Worm (Caenorhabditis elegans): ENCODE data around the gene cri-2.

Gene cri-2

ce11 chrV:8177349-8177748 lies 24.3 kb upstream of the cri-2 start, which contains the start of gene F20D6.9:
TSS of gene F20D6.9 (minus strand) at chrV:8177449.
- TF ChIP-seq ahr-1 (tag; optimal IDR thresholded peaks at IDR 0.05): no peak
- TF ChIP-seq ama-1 (optimal IDR thresholded peaks at IDR 0.05): no peak
- no peak for TF ChIP-seq nfya-1 (tag; optimal IDR thresholded peaks at IDR 0.05)
- no peak for TF ChIP-seq pat-9 (tag; optimal IDR thresholded peaks at IDR 0.05)
- no peak for TF ChIP-seq pax-1 (tag; optimal IDR thresholded peaks at IDR 0.05)
- TF ChIP-seq ceh-30 (tag; optimal IDR thresholded peaks at IDR 0.05): no peak
- no peak for TF ChIP-seq C08G9.2 (tag; optimal IDR thresholded peaks at IDR 0.05)
- TF ChIP-seq ceh-6 (GFP tag; optimal IDR thresholded peaks at IDR 0.05): no peak
- TF ChIP-seq tbx-2 (tag; optimal IDR thresholded peaks at IDR 0.05): no peak
- no peak for TF ChIP-seq unc-42 (tag; optimal IDR thresholded peaks at IDR 0.05)
- no peak for TF ChIP-seq madf-2 (tag; optimal IDR thresholded peaks at IDR 0.05)
- no peak for TF ChIP-seq ztf-16 (tag; optimal IDR thresholded peaks at IDR 0.05)
- TF ChIP-seq zip-5 (tag; optimal IDR thresholded peaks at IDR 0.05): no peak
- TF ChIP-seq ceh-14 (tag; optimal IDR thresholded peaks at IDR 0.05): no peak

ce11 chrV:8178279-8178678 lies 23.3 kb upstream of the cri-2 start:
- no peak for TF ChIP-seq C08G9.2 (tag; optimal IDR thresholded peaks at IDR 0.05)
- TF ChIP-seq sox-2 (GFP tag; IDR thresholded peaks at IDR 0.05): no peak
- no peak for TF ChIP-seq ztf-16 (tag; optimal IDR thresholded peaks at IDR 0.05)
- TF ChIP-seq fkh-10 (GFP tag; optimal IDR thresholded peaks at IDR 0.05): no peak
- TF ChIP-seq ceh-34 (tag; optimal IDR thresholded peaks at IDR 0.05): no peak
- no peak for TF ChIP-seq pat-9 (tag; optimal IDR thresholded peaks at IDR 0.05)
- no peak for TF ChIP-seq npax-4 (tag; optimal IDR thresholded peaks at IDR 0.05)
- no peak for TF ChIP-seq fkh-6 (tag; optimal IDR thresholded peaks at IDR 0.05)
- no peak for TF ChIP-seq nhr-232 (tag; optimal IDR thresholded peaks at IDR 0.05)
- TF ChIP-seq eyg-1 (tag; optimal IDR thresholded peaks at IDR 0.05): no peak
- TF ChIP-seq ahr-1 (tag; optimal IDR thresholded peaks at IDR 0.05): no peak

- TF ChIP-seq ceh-6 (GFP tag; optimal IDR thresholded peaks at IDR 0.05) (no peak), ama-1 (optimal IDR thresholded peaks at IDR 0.05) (no peak), tbx-2 (tag; optimal IDR thresholded peaks at IDR 0.05) (no peak), elt-2 (tag; optimal IDR thresholded peaks at IDR 0.05) (no peak), C38D4.7 (GFP tag; optimal IDR thresholded peaks at IDR 0.05) (no peak), sdc-2 (tag; optimal IDR thresholded peaks at IDR 0.05) (no peak), syd-9 (tag; optimal IDR thresholded peaks at IDR 0.05) (no peak), ceh-18 (tag; optimal IDR thresholded peaks at IDR 0.05) (no peak), nhr-11 (tag; optimal IDR thresholded peaks at IDR 0.05) (no peak), pqm-1 (tag; optimal IDR thresholded peaks at IDR 0.05) (no peak), K02D7.2 (tag; optimal IDR thresholded peaks at IDR 0.05) (no peak), ref-2 (tag; optimal IDR thresholded peaks at IDR 0.05) (no peak), ceh-34 (tag; optimal IDR thresholded peaks at IDR 0.05) (no peak), lin-11 (tag; optimal IDR thresholded peaks at IDR 0.05) (no peak), hlh-15 (tag; optimal IDR thresholded peaks at IDR 0.05) (no peak), ceh-9 (tag; optimal IDR thresholded peaks at IDR 0.05) (no peak), nfya-1 (tag; optimal IDR thresholded peaks at IDR 0.05) (no peak)
These were observed 22.6 kb upstream of the cri-2 start, which contains the start of gene srp-7 for ce11 chrV:8178914-8179542. TSS of gene srp-7 (plus strand) at chrV:8179126.

- no peak for TF ChIP-seq lim-6 (tag; optimal IDR thresholded peaks at IDR 0.05)
- TF ChIP-seq pag-3 (tag; optimal IDR thresholded peaks at IDR 0.05; ENCODE audit: borderline replicate concordance): no peak
- TF ChIP-seq tbx-7 (tag; optimal IDR thresholded peaks at IDR 0.05): no peak
- no peak for TF ChIP-seq unc-42 (tag; optimal IDR thresholded peaks at IDR 0.05)
- no peak for TF ChIP-seq dmd-4 (tag; optimal IDR thresholded peaks at IDR 0.05; ENCODE audit: borderline replicate concordance)
- no peak for TF ChIP-seq hlh-6 (tag; optimal IDR thresholded peaks at IDR 0.05)
- TF ChIP-seq unc-86 (tag; optimal IDR thresholded peaks at IDR 0.05): no peak
- TF ChIP-seq ceh-22 (tag; optimal IDR thresholded peaks at IDR 0.05): no peak
- no peak for TF ChIP-seq lin-11 (tag; optimal IDR thresholded peaks at IDR 0.05)
- TF ChIP-seq ceh-18 (tag; optimal IDR thresholded peaks at IDR 0.05): no peak
- TF ChIP-seq ahr-1 (tag; optimal IDR thresholded peaks at IDR 0.05): no peak
- no peak for TF ChIP-seq F13H6.1 (tag; optimal IDR thresholded peaks at IDR 0.05)
- TF ChIP-seq ceh-24 (tag; optimal IDR thresholded peaks at IDR 0.05): no peak
- no peak for TF ChIP-seq ceh-34 (tag; optimal IDR thresholded peaks at IDR 0.05)
- TF ChIP-seq syd-9 (tag; optimal IDR thresholded peaks at IDR 0.05): no peak
- TF ChIP-seq npax-4 (tag; optimal IDR thresholded peaks at IDR 0.05): no peak
- no peak for TF ChIP-seq ceh-14 (tag; optimal IDR thresholded peaks at IDR 0.05)
- TF ChIP-seq ceh-9 (tag; optimal IDR thresholded peaks at IDR 0.05): no peak
These were observed 18.2 kb upstream of the cri-2 start, which contains the start of gene srp-8 for ce11 chrV:8183384-8183783. TSS of gene srp-8 (plus strand) at chrV:8183684.
